Worm (Caenorhabditis elegans): ENCODE results near the gene C42C1.19.

C42C1.19 gene

ce11 chrIV:12282157-12282789, at the start of gene C42C1.19, which contains the start of gene C42C1.12:
Gene C42C1.19 (plus strand): TSS chrIV:12282739.
Gene C42C1.12 (minus strand): TSS chrIV:12282207.
- no peak for TF ChIP-seq unc-62 (GFP tag; optimal IDR thresholded peaks at IDR 0.05)

DNA sequence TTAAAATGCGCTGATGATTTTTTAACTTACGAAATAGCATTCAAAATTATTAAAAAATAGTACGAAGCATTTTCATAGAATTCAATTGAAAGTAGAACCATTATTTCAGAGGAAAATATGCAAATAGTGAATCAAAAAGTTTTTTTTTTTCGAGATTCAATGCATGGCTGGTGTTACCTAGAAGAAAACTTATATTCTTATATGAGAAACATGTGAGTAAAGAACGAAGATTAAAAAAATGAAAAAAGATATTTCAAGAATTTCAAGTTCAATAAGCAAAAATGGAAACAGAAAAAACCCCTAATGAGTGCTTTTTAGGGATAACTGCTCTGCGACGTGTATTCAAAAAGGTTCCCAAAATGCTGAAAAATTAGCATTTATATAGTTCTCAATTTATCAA, 46.5 kb upstream of the C42C1.19 start, which contains the start of gene sre-16:
sre-16 (minus strand) TSS at position 101 of the 400 bp plus-strand sequence.
- no peak for TF ChIP-seq unc-62 (GFP tag; optimal IDR thresholded peaks at IDR 0.05)

DNA sequence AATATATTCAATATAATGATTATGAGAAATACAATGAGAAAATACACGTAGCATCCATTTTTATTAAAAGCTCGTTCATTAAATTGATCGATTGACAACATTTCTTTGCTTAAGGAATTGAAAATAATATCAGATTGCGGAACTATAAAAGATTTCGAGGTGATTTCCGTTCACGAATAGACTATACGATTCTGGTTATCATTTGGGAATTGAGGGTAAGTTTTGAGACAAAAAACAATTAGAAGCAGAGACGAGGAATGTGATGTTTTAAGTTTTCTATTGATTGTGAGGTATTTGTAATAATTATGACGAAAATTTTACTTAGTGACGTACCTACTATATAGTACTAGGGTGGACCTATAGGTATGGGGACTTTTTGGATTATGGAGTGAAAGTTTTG, 43.7 kb upstream of the C42C1.19 start, which contains the start of gene sre-19:
sre-19 (minus strand) TSS at position 101 of the 400 bp plus-strand sequence.
- no peak for TF ChIP-seq unc-62 (GFP tag; optimal IDR thresholded peaks at IDR 0.05)

ce11 chrIV:12244706-12245105, 37.8 kb upstream of the C42C1.19 start, which contains the start of gene sre-15:
Gene sre-15 (minus strand): TSS chrIV:12244806.
- TF ChIP-seq unc-62 (GFP tag; optimal IDR thresholded peaks at IDR 0.05): no peak

ce11 chrIV:12252579-12252978, 30.0 kb upstream of the C42C1.19 start, which contains the start of gene dnj-26:
Gene dnj-26 (minus strand): TSS chrIV:12252679.
- no peak for TF ChIP-seq unc-62 (GFP tag; optimal IDR thresholded peaks at IDR 0.05)

DNA sequence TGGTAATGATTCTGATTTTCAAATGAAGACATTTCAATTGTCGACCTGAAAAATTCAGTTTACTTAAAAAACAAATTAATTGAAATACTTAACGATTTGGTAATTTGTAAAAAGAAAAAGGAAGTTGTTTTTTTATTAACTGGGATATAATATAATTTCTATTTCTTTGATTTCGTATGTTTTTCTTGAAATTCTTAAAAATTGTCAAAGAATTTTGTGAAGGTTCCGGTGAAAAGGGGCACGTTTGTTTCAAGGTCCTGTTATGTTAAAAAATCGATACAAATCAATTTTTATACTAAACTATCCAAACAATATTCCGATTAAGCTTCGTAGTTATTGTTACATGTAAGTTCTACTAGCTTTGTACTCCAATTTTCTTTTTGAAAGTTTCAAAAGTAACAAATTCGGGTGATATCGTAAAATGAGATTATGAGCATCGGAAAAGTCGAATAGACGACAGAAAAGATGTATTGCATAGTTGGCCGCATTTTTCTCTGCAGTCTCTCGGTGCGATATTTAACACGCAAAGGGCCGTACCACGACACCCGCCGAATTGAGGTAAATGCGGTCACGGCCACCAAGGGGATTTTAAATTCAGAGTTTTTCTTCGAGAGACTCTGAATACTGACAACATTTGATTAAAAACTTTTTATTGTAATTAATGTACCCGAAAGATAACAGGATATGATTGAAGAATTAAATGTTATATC, 23.2 kb upstream of the C42C1.19 start, which contains the start of gene Y39C12A.9:
Y39C12A.9 (minus strand) TSS at position 51 of the 710 bp plus-strand sequence.
- TF ChIP-seq unc-62 (GFP tag; optimal IDR thresholded peaks at IDR 0.05): no peak

ce11 chrIV:12261353-12261752, 21.2 kb upstream of the C42C1.19 start, which contains the start of gene sre-14:
Gene sre-14 (minus strand): TSS chrIV:12261453.
- no peak for TF ChIP-seq unc-62 (GFP tag; optimal IDR thresholded peaks at IDR 0.05)

DNA sequence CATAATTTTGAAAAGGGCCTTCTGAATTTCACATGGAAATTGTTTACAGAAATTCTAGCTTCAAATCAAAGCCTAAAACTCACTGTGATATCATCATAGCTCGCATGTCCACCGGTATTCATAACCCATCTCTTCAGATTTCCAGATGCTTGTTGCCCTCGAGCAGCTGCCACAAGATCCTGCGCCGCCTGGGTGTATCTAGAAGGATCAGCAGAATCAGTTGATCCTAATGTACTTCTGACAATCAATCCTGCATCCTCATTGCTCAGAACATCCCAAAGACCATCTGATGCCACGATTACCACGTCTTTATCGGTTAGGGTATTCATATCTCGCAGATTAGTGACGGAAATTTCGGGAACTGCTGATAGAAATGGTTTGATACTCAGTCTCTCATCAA, 16.7 kb upstream of the C42C1.19 start:
- TF ChIP-seq unc-62 (GFP tag; optimal IDR thresholded peaks at IDR 0.05): no peak

ce11 chrIV:12268272-12269045, 14.1 kb upstream of the C42C1.19 start, which contains the start of the genes ppm-1.H and rpl-34:
Gene ppm-1.H (minus strand): TSS chrIV:12268322.
Gene rpl-34 (plus strand): TSS chrIV:12268995.
- no peak for TF ChIP-seq unc-62 (GFP tag; optimal IDR thresholded peaks at IDR 0.05)

- TF ChIP-seq unc-62 (GFP tag; optimal IDR thresholded peaks at IDR 0.05): no peak
Measured at ce11 chrIV:12270392-12270791, 12.1 kb upstream of the C42C1.19 start, which contains the start of gene C42C1.3. Gene C42C1.3 (minus strand): TSS chrIV:12270492.

ce11 chrIV:12274365-12274764, 8.2 kb upstream of the C42C1.19 start:
- no peak for TF ChIP-seq unc-62 (GFP tag; optimal IDR thresholded peaks at IDR 0.05)

ce11 chrIV:12275892-12276291, 6.6 kb upstream of the C42C1.19 start, which contains the start of gene vps-8:
Gene vps-8 (minus strand): TSS chrIV:12275992.
- TF ChIP-seq unc-62 (GFP tag; optimal IDR thresholded peaks at IDR 0.05): no peak

ce11 chrIV:12278507-12278906, 4.0 kb upstream of the C42C1.19 start, which contains the start of the genes tag-335 and vkmt-1:
Gene tag-335 (minus strand): TSS chrIV:12278594.
Gene vkmt-1 (plus strand): TSS chrIV:12278725.
- TF ChIP-seq unc-62 (GFP tag; optimal IDR thresholded peaks at IDR 0.05): no peak

DNA sequence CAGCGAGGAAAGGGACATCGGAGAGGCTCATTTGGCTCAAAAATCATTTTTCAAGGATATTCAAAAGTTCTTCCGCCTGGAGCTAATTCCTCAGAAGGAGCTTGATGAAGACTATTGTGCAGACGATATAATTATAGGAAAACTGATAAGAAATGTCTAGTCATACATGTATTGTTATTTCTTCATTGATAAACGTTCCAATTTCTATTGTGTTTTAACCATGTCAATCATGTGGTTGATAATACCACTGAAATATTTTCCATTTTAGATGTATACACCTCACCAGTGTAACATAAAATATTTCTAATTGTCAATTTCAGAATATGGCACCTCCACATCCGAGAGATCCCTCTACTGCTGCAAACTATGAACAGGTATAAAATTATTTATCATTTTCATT, 3.2 kb upstream of the C42C1.19 start, which contains the start of gene ltah-1.1:
ltah-1.1 (plus strand) TSS at position 283 of the 400 bp plus-strand sequence.
- no peak for TF ChIP-seq unc-62 (GFP tag; optimal IDR thresholded peaks at IDR 0.05)

DNA sequence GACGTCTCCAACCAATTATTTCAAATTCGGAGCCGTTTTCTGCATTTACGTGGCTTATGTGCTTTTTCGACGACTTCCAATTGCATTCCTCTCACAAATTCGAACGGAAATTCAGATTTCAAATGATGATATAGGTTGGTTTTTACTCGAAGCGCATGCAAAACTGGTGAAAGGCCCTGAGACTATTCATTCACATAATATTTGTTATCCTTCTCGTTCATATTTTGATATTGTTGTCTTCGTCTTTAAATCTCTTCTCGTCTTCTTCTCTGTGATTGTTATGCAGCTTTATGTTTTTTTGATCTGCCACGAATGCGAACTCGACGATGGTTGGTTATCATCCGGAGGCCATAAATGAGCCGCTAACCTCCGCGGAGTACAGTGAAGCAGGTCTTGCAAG, 334 bp downstream of the C42C1.19 start, which contains the start of gene hpo-12:
hpo-12 (plus strand) TSS at position 301 of the 400 bp plus-strand sequence.
- no peak for TF ChIP-seq unc-62 (GFP tag; optimal IDR thresholded peaks at IDR 0.05)

Data from whole organism, dauer.